Worm (Caenorhabditis elegans): ENCODE data around the gene fbxa-78.
A peak's percentile ranks its signal among the peaks of the same experiment; 100 is the strongest.
"Not testable (repeated sequence)": the region's sequence is repeated elsewhere in the genome, so short reads cannot be mapped to it uniquely, and the experiment has no call there.

Gene fbxa-78

DNA sequence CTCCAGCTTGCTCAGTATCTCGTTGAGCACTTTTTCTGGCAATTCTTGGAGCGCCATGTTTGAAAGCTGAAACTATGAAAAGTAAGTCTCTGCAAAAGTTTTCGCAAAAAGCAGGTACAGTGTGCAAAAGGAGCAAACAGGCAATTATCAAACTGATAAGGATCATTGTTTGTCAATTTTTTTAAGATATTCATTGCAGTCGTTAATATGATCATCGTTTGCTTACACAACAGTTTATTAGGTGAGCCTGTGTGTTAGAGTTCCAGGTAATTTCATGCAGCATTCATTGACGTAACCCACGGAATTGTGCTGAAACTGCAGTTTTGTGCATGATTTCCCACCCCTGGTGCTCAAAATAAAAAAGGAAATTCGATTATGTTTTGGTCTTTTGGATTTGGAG lies 8.5 kb upstream of the fbxa-78 start, which contains the start of gene fbxa-151:
Gene fbxa-151 (minus strand): TSS at position 101 of the 400 bp plus-strand sequence.
- TF ChIP-seq nhr-237 (tag; optimal IDR thresholded peaks at IDR 0.05); nhr-2 (tag; optimal IDR thresholded peaks at IDR 0.05); unc-120 (tag; optimal IDR thresholded peaks at IDR 0.05; ENCODE audit: poor library complexity, severe bottlenecking): not testable (repeated sequence)

ce11 chrIII:1263692-1264091 lies 5.4 kb upstream of the fbxa-78 start, which contains the start of gene srz-9:
srz-9 (plus strand) TSS chrIII:1263992.
- not testable (repeated sequence) for TF ChIP-seq unc-39 (tag; optimal IDR thresholded peaks at IDR 0.05); unc-62 (GFP tag; optimal IDR thresholded peaks at IDR 0.05); ztf-11 (tag; optimal IDR thresholded peaks at IDR 0.05)

DNA sequence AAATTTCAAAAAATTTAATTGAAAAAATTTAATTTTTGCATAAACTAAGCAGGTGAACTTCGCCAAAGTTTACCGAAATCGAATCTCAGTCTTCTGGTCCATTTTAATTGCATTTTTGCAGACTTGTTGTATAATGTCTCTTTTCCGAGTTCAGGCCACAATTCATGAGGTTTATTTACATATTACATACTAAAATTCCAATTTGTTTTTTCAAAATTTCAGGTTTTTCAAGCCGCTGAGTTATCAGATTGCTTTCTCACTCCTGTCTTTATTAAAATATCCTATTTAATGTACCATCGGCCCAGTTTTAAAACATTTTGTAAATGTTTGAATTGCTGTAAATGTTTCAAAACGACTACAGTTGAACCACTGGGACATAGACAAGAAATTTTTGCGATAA lies 1.7 kb downstream of the fbxa-78 start, which contains the start of gene fbxa-208:
Gene fbxa-208 (plus strand): TSS at position 301 of the 400 bp plus-strand sequence.
- TF ChIP-seq ceh-39 (tag; optimal IDR thresholded peaks at IDR 0.05); ces-1 (GFP tag; optimal IDR thresholded peaks at IDR 0.05); sem-2 (GFP tag; optimal IDR thresholded peaks at IDR 0.05): not testable (repeated sequence)

DNA sequence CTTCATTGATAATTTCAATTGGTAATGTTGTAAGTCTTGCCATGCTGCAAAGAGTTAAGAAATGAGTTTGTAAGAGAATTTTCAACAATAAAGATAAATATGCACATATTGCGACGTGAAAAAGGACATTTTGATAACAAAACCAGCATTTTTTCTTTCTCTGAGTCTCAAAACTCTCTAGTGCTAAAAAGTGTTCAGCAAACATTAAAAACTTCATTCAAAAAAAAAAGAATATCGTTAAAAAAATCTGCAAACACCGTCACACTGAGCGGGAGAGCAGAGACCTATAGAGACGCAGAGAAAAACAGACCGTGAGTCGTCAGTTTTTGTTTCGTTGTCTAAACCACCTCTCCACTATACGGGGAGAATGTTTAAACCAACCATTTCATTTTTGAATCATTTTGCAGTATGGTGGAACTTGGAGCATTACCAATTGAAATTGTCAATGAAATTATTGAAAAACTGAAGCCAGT lies 9.1 kb downstream of the fbxa-78 start, which contains the start of the genes fbxa-76 and fbxa-77:
Gene fbxa-76 (minus strand): TSS at position 51 of the 473 bp plus-strand sequence.
Gene fbxa-77 (plus strand): TSS at position 365 of the 473 bp plus-strand sequence.
- TF ChIP-seq ham-2 (GFP tag; optimal IDR thresholded peaks at IDR 0.05), result no peak
- no peak for TF ChIP-seq unc-62 (GFP tag; optimal IDR thresholded peaks at IDR 0.05)
- TF ChIP-seq flh-1 (GFP tag; optimal IDR thresholded peaks at IDR 0.05), result no peak
- TF ChIP-seq pha-4 (tag; optimal IDR thresholded peaks at IDR 0.05), result no peak
- no peak for TF ChIP-seq sem-2 (GFP tag; optimal IDR thresholded peaks at IDR 0.05)
- no peak for TF ChIP-seq nhr-76 (tag; optimal IDR thresholded peaks at IDR 0.05)
- no peak for TF ChIP-seq tbx-8 (GFP tag; optimal IDR thresholded peaks at IDR 0.05)
- TF ChIP-seq mls-2 (tag; optimal IDR thresholded peaks at IDR 0.05), result no peak
- no peak for TF ChIP-seq snpc-4 (tag; optimal IDR thresholded peaks at IDR 0.05)
- no peak for TF ChIP-seq ces-1 (GFP tag; optimal IDR thresholded peaks at IDR 0.05)
- no peak for TF ChIP-seq unc-39 (tag; optimal IDR thresholded peaks at IDR 0.05)
- no peak for TF ChIP-seq M03D4.4 (tag; optimal IDR thresholded peaks at IDR 0.05)
- no peak for TF ChIP-seq ceh-83 (GFP tag; optimal IDR thresholded peaks at IDR 0.05)
- no peak for TF ChIP-seq ceh-39 (tag; optimal IDR thresholded peaks at IDR 0.05)
- TF ChIP-seq cnd-1 (tag; optimal IDR thresholded peaks at IDR 0.05), result no peak

DNA sequence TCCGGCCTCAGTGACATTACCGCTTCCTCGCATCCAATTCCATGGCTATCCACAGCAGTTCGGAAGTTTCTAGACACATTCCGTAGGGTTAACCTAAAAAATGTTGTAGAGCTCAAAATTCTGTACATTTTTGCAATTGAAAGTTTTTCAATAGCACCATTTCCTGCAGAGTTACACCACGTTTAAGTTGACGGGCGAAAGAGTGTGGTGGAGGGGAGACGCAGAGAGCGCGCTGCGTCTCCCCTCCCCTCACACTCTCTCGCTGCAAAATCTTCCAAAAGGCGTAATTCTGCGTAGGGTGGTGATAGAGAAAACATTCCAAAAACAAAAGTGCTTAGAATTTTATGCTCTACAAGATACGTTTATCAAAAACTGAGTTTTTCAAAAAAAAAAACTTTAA lies 9.9 kb downstream of the fbxa-78 start:
- TF ChIP-seq lin-32 (GFP tag; optimal IDR thresholded peaks at IDR 0.05) (no peak), ceh-39 (tag; optimal IDR thresholded peaks at IDR 0.05) (no peak), nhr-237 (tag; optimal IDR thresholded peaks at IDR 0.05) (no peak), sem-2 (GFP tag; optimal IDR thresholded peaks at IDR 0.05) (no peak), elt-3 (tag; optimal IDR thresholded peaks at IDR 0.05) (no peak), flh-1 (GFP tag; optimal IDR thresholded peaks at IDR 0.05) (no peak), mls-2 (tag; optimal IDR thresholded peaks at IDR 0.05) (no peak), ham-2 (GFP tag; optimal IDR thresholded peaks at IDR 0.05) (no peak)

- TF ChIP-seq nhr-12 (tag; optimal IDR thresholded peaks at IDR 0.05), result no peak
- peak; percentile 11 for TF ChIP-seq ces-1 (GFP tag; optimal IDR thresholded peaks at IDR 0.05)
These were observed 15.1 kb downstream of the fbxa-78 start, which contains the start of gene fbxa-63 for ce11 chrIII:1243199-1243598. fbxa-63 (plus strand) TSS chrIII:1243508.

DNA sequence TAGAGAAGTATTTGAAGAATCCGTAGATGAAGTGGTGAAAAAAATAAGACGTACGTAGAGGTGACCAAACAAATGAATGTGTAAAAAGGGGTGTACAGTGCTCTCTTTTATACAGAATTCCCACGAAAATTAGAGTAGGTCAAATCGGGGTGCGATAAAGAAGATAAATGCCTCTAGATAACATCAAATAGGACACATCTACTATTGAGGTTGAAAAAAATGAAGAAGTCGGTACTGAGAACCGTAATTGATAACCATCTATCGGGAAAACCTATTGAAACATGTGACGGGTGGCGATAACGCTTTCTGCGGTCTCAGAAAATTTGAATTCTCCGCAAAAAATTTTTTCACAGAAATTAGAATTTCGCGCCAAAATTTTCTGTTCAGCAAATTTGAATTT lies 19.6 kb downstream of the fbxa-78 start, which contains the start of gene fbxa-61:
Gene fbxa-61 (plus strand): TSS at position 345 of the 400 bp plus-strand sequence.
- TF ChIP-seq hlh-1 (tag; optimal IDR thresholded peaks at IDR 0.05) (no peak), elt-1 (tag; optimal IDR thresholded peaks at IDR 0.05; ENCODE audit: borderline replicate concordance, insufficient read depth) (peak; percentile 55)

DNA sequence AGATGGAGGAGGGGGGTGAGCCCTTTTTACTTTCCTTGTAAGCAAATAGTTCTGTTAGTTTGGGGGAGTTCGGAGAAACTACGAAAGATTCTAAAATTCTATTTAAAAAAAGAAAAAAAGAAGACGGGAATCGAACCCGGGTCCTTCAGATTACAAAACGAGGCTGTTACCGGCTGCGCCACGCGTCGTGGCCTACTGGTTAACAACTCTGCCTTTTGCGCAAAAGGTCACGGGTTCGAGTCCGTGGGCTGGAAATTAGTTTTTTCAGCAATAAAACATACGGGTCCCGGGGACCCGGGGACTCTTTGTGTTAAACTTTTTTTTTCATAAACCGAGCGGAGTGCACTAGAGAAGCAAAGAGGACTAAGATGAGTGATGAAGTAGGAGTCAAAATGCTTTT lies 27.1 kb downstream of the fbxa-78 start:
- no peak for TF ChIP-seq hlh-1 (tag; optimal IDR thresholded peaks at IDR 0.05)
- TF ChIP-seq mab-5 (tag; optimal IDR thresholded peaks at IDR 0.05), result no peak
- TF ChIP-seq nhr-237 (tag; optimal IDR thresholded peaks at IDR 0.05), result no peak
- TF ChIP-seq lin-32 (GFP tag; optimal IDR thresholded peaks at IDR 0.05), result no peak
- TF ChIP-seq ham-2 (GFP tag; optimal IDR thresholded peaks at IDR 0.05), result no peak
- TF ChIP-seq elt-1 (tag; optimal IDR thresholded peaks at IDR 0.05; ENCODE audit: borderline replicate concordance, insufficient read depth), result no peak
- no peak for TF ChIP-seq ceh-39 (tag; optimal IDR thresholded peaks at IDR 0.05)
- no peak for TF ChIP-seq bed-3 (GFP tag; optimal IDR thresholded peaks at IDR 0.05)
- TF ChIP-seq lin-13 (tag; optimal IDR thresholded peaks at IDR 0.05), result no peak
- no peak for TF ChIP-seq mls-2 (tag; optimal IDR thresholded peaks at IDR 0.05)

All from whole organism, mixed stage, embryonic.